Worm (Caenorhabditis elegans): ENCODE measurements around the gene hpo-15.

The hpo-15 gene

DNA sequence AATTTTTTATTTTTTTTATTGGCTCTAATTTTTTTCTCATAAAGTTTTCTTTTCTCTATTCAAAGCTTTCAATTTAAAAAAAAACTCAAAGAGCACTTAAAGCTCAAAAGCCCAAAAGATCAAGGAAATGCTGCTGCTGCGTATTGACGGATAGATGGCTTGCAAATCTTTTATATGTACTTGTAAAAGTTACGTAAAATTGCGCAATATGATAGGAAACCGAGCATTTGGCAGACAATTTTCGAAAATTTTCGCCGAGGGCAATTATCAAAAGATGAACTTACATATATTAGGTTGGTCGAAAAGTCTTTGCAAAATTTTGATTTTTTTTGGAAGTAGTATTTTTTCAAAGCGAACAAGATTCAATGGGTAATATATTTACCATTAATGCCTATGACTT, 34.9 kb upstream of the hpo-15 start:
- TF ChIP-seq hpl-2 (GFP tag; optimal IDR thresholded peaks at IDR 0.05), result no peak
- no peak for TF ChIP-seq ces-1 (GFP tag; optimal IDR thresholded peaks at IDR 0.05)
- no peak for TF ChIP-seq ceh-88 (GFP tag; IDR thresholded peaks at IDR 0.05)
- TF ChIP-seq tlp-1 (tag; optimal IDR thresholded peaks at IDR 0.05), result no peak
- TF ChIP-seq C34B4.2 (tag; optimal IDR thresholded peaks at IDR 0.05), result no peak
- TF ChIP-seq Y116A8C.19 (tag; optimal IDR thresholded peaks at IDR 0.05; ENCODE audit: borderline replicate concordance), result no peak
- TF ChIP-seq pqm-1 (tag; optimal IDR thresholded peaks at IDR 0.05), result no peak
- no peak for TF ChIP-seq ceh-82 (tag; optimal IDR thresholded peaks at IDR 0.05)
- no peak for TF ChIP-seq alr-1 (tag; optimal IDR thresholded peaks at IDR 0.05; ENCODE audit: borderline replicate concordance)
- no peak for TF ChIP-seq nhr-28 (tag; optimal IDR thresholded peaks at IDR 0.05)

DNA sequence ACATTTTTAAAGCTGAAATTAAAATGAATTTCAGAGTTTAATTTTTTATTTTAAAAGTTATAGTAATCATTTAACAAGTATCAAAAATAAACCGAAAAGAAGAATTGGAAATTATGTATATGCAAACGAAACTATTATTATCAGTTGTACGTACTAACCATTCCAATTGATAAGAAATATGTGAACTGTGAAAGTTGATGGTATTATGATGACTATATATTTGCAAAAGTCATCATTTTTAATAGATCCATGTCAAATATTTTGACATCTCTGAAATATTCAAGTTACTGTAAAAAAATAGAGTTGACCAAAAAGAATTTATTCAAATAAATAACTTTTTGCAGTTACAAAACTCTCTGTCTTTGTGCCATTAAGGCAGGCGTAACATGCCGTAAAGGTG, 34.4 kb upstream of the hpo-15 start, which contains the start of gene ugt-48:
Gene ugt-48 (minus strand): TSS at position 12 of the 400 bp plus-strand sequence.
- TF ChIP-seq ceh-63 (GFP tag; optimal IDR thresholded peaks at IDR 0.05) (no peak), aha-1 (tag; optimal IDR thresholded peaks at IDR 0.05) (no peak), snpc-4 (tag; optimal IDR thresholded peaks at IDR 0.05) (no peak), lin-13 (GFP tag; optimal IDR thresholded peaks at IDR 0.05) (no peak), lin-14 (GFP tag; optimal IDR thresholded peaks at IDR 0.05) (no peak), unc-62 (GFP tag; optimal IDR thresholded peaks at IDR 0.05) (no peak), sptf-1 (tag; optimal IDR thresholded peaks at IDR 0.05) (no peak), sup-37 (GFP tag; optimal IDR thresholded peaks at IDR 0.05) (no peak), egl-13 (tag; optimal IDR thresholded peaks at IDR 0.05) (no peak), ets-5 (GFP tag; IDR thresholded peaks at IDR 0.05) (no peak)

DNA sequence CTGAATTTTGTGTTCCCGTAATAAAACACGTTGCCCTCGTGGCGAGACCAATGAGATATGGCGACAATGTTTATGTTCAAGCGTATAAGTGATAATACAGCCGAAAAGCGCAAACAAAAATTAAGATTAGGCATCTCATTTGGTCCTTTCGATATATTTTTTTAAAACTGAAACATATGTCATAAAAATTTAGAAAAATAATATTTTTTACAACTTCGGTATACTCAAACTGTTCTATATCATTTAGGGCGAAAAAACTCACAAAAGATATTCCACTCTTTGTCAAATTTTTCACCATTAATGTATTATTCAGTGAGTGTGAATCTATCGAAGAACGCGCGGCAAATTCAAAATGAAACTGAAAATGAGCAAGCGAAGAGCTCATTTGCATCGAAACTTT, 24.9 kb upstream of the hpo-15 start, which contains the start of gene cft-1:
Gene cft-1 (plus strand): TSS at position 301 of the 400 bp plus-strand sequence.
- TF ChIP-seq Y116A8C.19 (tag; optimal IDR thresholded peaks at IDR 0.05; ENCODE audit: borderline replicate concordance), result no peak

DNA sequence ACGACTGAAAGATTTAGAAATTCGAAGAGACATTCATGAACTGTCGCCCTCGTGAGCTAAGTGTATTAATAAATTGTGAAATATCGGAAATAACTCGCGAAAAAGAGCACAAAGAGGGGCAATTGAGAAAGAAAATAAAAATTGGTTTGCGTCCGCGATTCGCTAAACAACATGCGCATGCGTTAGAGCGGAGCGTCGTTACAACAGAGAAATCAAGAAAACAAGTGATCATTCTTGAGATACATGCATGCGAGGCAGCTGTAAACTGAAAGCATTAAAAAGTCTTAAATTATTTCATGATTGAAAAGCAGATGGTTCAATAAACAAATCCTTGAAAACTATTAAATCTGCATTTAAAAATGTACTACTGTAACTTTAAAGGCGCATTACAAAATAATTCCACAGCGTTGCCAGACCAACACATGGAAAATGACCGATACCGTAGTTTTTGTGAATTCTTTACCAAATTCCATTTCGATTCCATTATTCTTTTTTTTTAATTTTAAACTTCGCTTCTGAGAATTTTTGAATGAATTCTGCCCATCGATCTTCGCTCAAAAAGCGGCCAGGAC, 22.7 kb upstream of the hpo-15 start, which contains the start of the genes cox-16 and syp-2:
Gene cox-16 (minus strand): TSS at position 4 of the 572 bp plus-strand sequence.
Gene syp-2 (plus strand): TSS at position 248 of the 572 bp plus-strand sequence.
- TF ChIP-seq ceh-90 (tag; optimal IDR thresholded peaks at IDR 0.05) (no peak), nhr-47 (tag; optimal IDR thresholded peaks at IDR 0.05) (no peak), dpl-1 (GFP tag; optimal IDR thresholded peaks at IDR 0.05) (peak in 2 of 3 experiments; percentile 20 to 54), irx-1 (tag; optimal IDR thresholded peaks at IDR 0.05) (no peak), lin-13 (GFP tag; optimal IDR thresholded peaks at IDR 0.05) (no peak), ceh-82 (tag; optimal IDR thresholded peaks at IDR 0.05) (peak in 2 of 3 experiments; percentile 3 to 11), unc-130 (tag; optimal IDR thresholded peaks at IDR 0.05) (peak; percentile 21), sox-4 (tag; optimal IDR thresholded peaks at IDR 0.05) (no peak), lin-35 (GFP tag; optimal IDR thresholded peaks at IDR 0.05) (peak; percentile 33 to 52), nhr-19 (GFP tag; conservative IDR thresholded peaks at IDR 0.05) (no peak), alr-1 (tag; optimal IDR thresholded peaks at IDR 0.05; ENCODE audit: borderline replicate concordance) (no peak), efl-1 (optimal IDR thresholded peaks at IDR 0.05) (peak; percentile 33 to 45), efl-1 (GFP tag; optimal IDR thresholded peaks at IDR 0.05 in 1 of 2) (peak; percentile 35 to 86), skn-1 (tag; optimal IDR thresholded peaks at IDR 0.05) (no peak), lir-3 (tag; optimal IDR thresholded peaks at IDR 0.05; ENCODE audit: poor library complexity) (no peak), pax-3 (tag; optimal IDR thresholded peaks at IDR 0.05) (no peak), lin-39 (tag; optimal IDR thresholded peaks at IDR 0.05) (no peak), rnt-1 (tag; optimal IDR thresholded peaks at IDR 0.05) (peak; percentile 5), nhr-11 (tag; optimal IDR thresholded peaks at IDR 0.05) (no peak), C16A3.4 (tag; optimal IDR thresholded peaks at IDR 0.05) (peak; percentile 8), unc-86 (tag; optimal IDR thresholded peaks at IDR 0.05) (no peak), aly-2 (tag; optimal IDR thresholded peaks at IDR 0.05) (no peak), vab-15 (tag; optimal IDR thresholded peaks at IDR 0.05) (no peak), lsy-2 (tag; optimal IDR thresholded peaks at IDR 0.05) (peak in 1 of 2 experiments; percentile 61), ceh-8 (GFP tag; optimal IDR thresholded peaks at IDR 0.05) (no peak), ztf-4 (tag; optimal IDR thresholded peaks at IDR 0.05) (no peak), nhr-90 (tag; optimal IDR thresholded peaks at IDR 0.05; ENCODE audit: poor library complexity) (no peak), blmp-1 (tag; optimal IDR thresholded peaks at IDR 0.05) (peak; percentile 12), snu-23 (GFP tag; optimal IDR thresholded peaks at IDR 0.05) (peak; percentile 35)
